Worm (Caenorhabditis elegans) whole organism, L1 larva: ENCODE measurements around the gene col-83.

Source experiments
- C16A3.4 ChIP-seq: fragments of 150-350 bp; optimal IDR thresholded peaks from 2 replicates; lab custom pipeline; 2014; ENCODE audit warnings: missing biosample characterization, missing genetic modification characterization
- alr-1 ChIP-seq: fragments of 200-800 bp; sonication (Bioruptor generic); optimal IDR thresholded peaks from 2 replicates; lab custom pipeline; 2018; ENCODE audit warnings: borderline replicate concordance, mild to moderate bottlenecking, missing genetic modification characterization, missing compliant biosample characterization
- aly-2 ChIP-seq: fragments of 150-350 bp; optimal IDR thresholded peaks from 2 replicates; lab custom pipeline; 2014; ENCODE audit warnings: missing biosample characterization, missing genetic modification characterization
- ama-1 ChIP-seq: fragments of 150-350 bp; optimal IDR thresholded peaks from 2 replicates; lab custom pipeline; 2014
- ceh-82 ChIP-seq, 3 experiments: fragments of 150-350 bp in 1 of 3; sonication (generic microtip) in 2 of 3; optimal IDR thresholded peaks; 2 replicates each; lab custom pipeline; 2014 to 2017; ENCODE audit warnings: missing biosample characterization in 3 of 3, missing genetic modification characterization in 3 of 3
- ces-1 ChIP-seq: fragments of 150-350 bp; optimal IDR thresholded peaks from 2 replicates; lab custom pipeline; 2014; ENCODE audit warnings: missing biosample characterization, missing genetic modification reagents, missing genetic modification characterization
- dpl-1 ChIP-seq, 3 experiments: fragments of 150-350 bp in 2 of 3; sonication (generic microtip) in 1 of 3; optimal IDR thresholded peaks; 2 replicates each; lab custom pipeline; 2014 to 2017; ENCODE audit warnings: missing biosample characterization in 3 of 3, missing genetic modification characterization in 3 of 3, missing genetic modification reagents in 3 of 3
- efl-1 ChIP-seq, 4 experiments: fragments of 150-350 bp; optimal IDR thresholded peaks in 3 of 4; peaks in 1 of 4; 1 replicate in 1 of 4; 2 replicates in 3 of 4; lab custom pipeline; 2014; ENCODE audit warnings: missing biosample characterization in 2 of 4, missing genetic modification characterization in 2 of 4, missing genetic modification reagents in 2 of 4
- egl-13 ChIP-seq: sonication (generic microtip); optimal IDR thresholded peaks from 2 replicates; lab custom pipeline; 2016; ENCODE audit warnings: missing genotype, missing genetic modification reagents, missing genetic modification characterization, missing compliant biosample characterization
- fkh-10 ChIP-seq: sonication (generic microtip); optimal IDR thresholded peaks from 2 replicates; lab custom pipeline; 2017; ENCODE audit warnings: missing biosample characterization, missing genetic modification reagents, missing genetic modification characterization
- fkh-4 ChIP-seq: sonication (generic microtip); optimal IDR thresholded peaks from 2 replicates; lab custom pipeline; 2016; ENCODE audit warnings: missing compliant biosample characterization, missing genetic modification characterization, borderline replicate concordance
- fkh-8 ChIP-seq: sonication (generic microtip); optimal IDR thresholded peaks from 2 replicates; lab custom pipeline; 2016; ENCODE audit warnings: mild to moderate bottlenecking, missing genetic modification characterization, missing compliant biosample characterization
- fos-1 ChIP-seq: fragments of 150-350 bp; optimal IDR thresholded peaks from 2 replicates; lab custom pipeline; 2014; ENCODE audit warnings: missing biosample characterization, missing genetic modification characterization
- grh-1 ChIP-seq: fragments of 200-800 bp; sonication (Bioruptor generic); IDR thresholded peaks from 2 replicates; pipeline ENCODE4 v1.3.6; 2022; ENCODE audit warnings: missing genetic modification reagents, missing genetic modification characterization, missing compliant biosample characterization
- irx-1 ChIP-seq: sonication (generic microtip); optimal IDR thresholded peaks from 2 replicates; lab custom pipeline; 2016; ENCODE audit warnings: missing genetic modification characterization, missing compliant biosample characterization
- isw-1 ChIP-seq: fragments of 200-800 bp; sonication (Bioruptor generic); IDR thresholded peaks from 2 replicates; pipeline ENCODE4 v1.3.6; 2022; ENCODE audit warnings: missing genetic modification characterization, missing compliant biosample characterization
- lin-14 ChIP-seq: fragments of 200-800 bp; sonication (Bioruptor generic); optimal IDR thresholded peaks from 2 replicates; lab custom pipeline; 2018; ENCODE audit warnings: mild to moderate bottlenecking, missing genetic modification characterization, moderate library complexity, missing compliant biosample characterization
- lin-15B ChIP-seq: fragments of 150-350 bp; sonication (generic microtip); optimal IDR thresholded peaks from 3 replicates; lab custom pipeline; 2014; ENCODE audit warnings: missing biosample characterization, missing genetic modification characterization
- lin-35 ChIP-seq, 2 experiments: fragments of 150-350 bp; optimal IDR thresholded peaks; 2 replicates each; lab custom pipeline; 2014; ENCODE audit warnings: missing biosample characterization in 2 of 2, missing genetic modification characterization in 2 of 2, missing genetic modification reagents in 2 of 2
- mef-2 ChIP-seq: fragments of 150-350 bp; optimal IDR thresholded peaks from 2 replicates; lab custom pipeline; 2014; ENCODE audit warnings: missing biosample characterization, missing genetic modification characterization
- nhr-12 ChIP-seq: sonication (generic microtip); optimal IDR thresholded peaks from 2 replicates; lab custom pipeline; 2017; ENCODE audit warnings: missing biosample characterization, missing genetic modification characterization
- nhr-19 ChIP-seq: fragments of 200-800 bp; sonication (Bioruptor generic); conservative IDR thresholded peaks from 2 replicates; pipeline ENCODE4 v1.3.6; 2022; ENCODE audit warnings: missing genetic modification characterization, missing compliant biosample characterization
- nhr-47 ChIP-seq: sonication (generic microtip); optimal IDR thresholded peaks from 2 replicates; lab custom pipeline; 2016; ENCODE audit warnings: mild to moderate bottlenecking, missing genetic modification characterization, moderate library complexity, missing compliant biosample characterization
- nhr-85 ChIP-seq: sonication (generic microtip); peaks from one replicate; lab custom pipeline; 2016; ENCODE audit warnings: missing genetic modification characterization, inconsistent platforms, missing compliant biosample characterization
- nhr-90 ChIP-seq: sonication (generic microtip); optimal IDR thresholded peaks from 2 replicates; lab custom pipeline; 2016; ENCODE audit warnings: mild to moderate bottlenecking, missing genetic modification characterization, missing compliant biosample characterization; ENCODE audit not compliant: poor library complexity
- snpc-4 ChIP-seq: fragments of 150-350 bp; optimal IDR thresholded peaks from 2 replicates; lab custom pipeline; 2014; ENCODE audit warnings: missing biosample characterization, missing genetic modification characterization
- snu-23 ChIP-seq: sonication (generic microtip); optimal IDR thresholded peaks from 2 replicates; lab custom pipeline; 2016; ENCODE audit warnings: missing genetic modification characterization, missing compliant biosample characterization
- swsn-7 ChIP-seq: sonication (generic microtip); optimal IDR thresholded peaks from 2 replicates; lab custom pipeline; 2016; ENCODE audit warnings: missing genetic modification characterization, missing compliant biosample characterization
- tlp-1 ChIP-seq: fragments of 150-350 bp; optimal IDR thresholded peaks from 2 replicates; lab custom pipeline; 2014; ENCODE audit warnings: missing biosample characterization, missing genetic modification characterization
- unc-62 ChIP-seq: fragments of 150-350 bp; optimal IDR thresholded peaks from 2 replicates; lab custom pipeline; 2014; ENCODE audit warnings: missing biosample characterization, missing genetic modification reagents, missing genetic modification characterization
- xbp-1 ChIP-seq: sonication (generic microtip); optimal IDR thresholded peaks from 2 replicates; lab custom pipeline; 2016; ENCODE audit warnings: missing genetic modification characterization, missing compliant biosample characterization
- zip-4 ChIP-seq: fragments of 200-800 bp; sonication (Bioruptor generic); optimal IDR thresholded peaks from 2 replicates; lab custom pipeline; 2018; ENCODE audit warnings: mild to moderate bottlenecking, missing genetic modification characterization, moderate library complexity, missing compliant biosample characterization
- ztf-11 ChIP-seq, 2 experiments: sonication (generic microtip); optimal IDR thresholded peaks; 2 replicates each; lab custom pipeline; 2016 to 2017; ENCODE audit warnings: missing genetic modification characterization in 2 of 2, missing biosample characterization in 1 of 2, missing compliant biosample characterization in 1 of 2

col-83 gene

DNA sequence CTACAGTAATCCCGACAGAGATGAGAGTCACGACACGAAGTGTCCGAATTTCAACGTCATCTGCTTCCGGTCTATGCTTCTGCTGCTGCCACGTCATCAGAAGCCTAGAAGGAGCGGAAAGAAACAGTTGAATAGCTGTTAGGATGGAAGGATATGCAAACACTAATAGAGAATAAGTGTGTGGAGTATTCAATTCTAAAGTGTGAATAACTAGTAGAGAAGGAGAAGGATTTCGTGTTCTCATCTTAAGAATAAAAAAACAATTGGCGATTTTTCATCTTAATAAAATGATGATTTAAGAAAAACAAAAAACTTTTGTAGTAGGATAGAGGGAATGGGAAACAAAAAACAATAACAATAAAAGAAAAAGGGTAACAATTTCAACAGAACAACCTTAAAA, at the start of gene col-83:
col-83 (minus strand) TSS at position 101 of the 400 bp plus-strand sequence.
- no peak for TF ChIP-seq efl-1 (optimal IDR thresholded peaks at IDR 0.05; lab: Kevin White, UChicago)
- TF ChIP-seq efl-1 (GFP tag; optimal IDR thresholded peaks at IDR 0.05 in 1 of 2; lab: Kevin White, UChicago): no peak
- no peak for TF ChIP-seq isw-1 (GFP tag; lab: Robert Waterston, UW)
- TF ChIP-seq snu-23 (GFP tag; lab: Kevin White, UChicago): no peak
- TF ChIP-seq irx-1: no peak
- TF ChIP-seq grh-1 (GFP tag; lab: Robert Waterston, UW): no peak
- no peak for TF ChIP-seq nhr-90 (tag; lab: Kevin White, UChicago)
- no peak for TF ChIP-seq nhr-85 (tag; lab: Kevin White, UChicago)
- no peak for TF ChIP-seq swsn-7 (tag; lab: Kevin White, UChicago)
- TF ChIP-seq lin-15B (tag; lab: Kevin White, UChicago): no peak
- no peak for TF ChIP-seq mef-2 (tag; lab: Kevin White, UChicago)
- no peak for TF ChIP-seq ces-1
- no peak for TF ChIP-seq snpc-4 (tag; lab: Kevin White, UChicago)

DNA sequence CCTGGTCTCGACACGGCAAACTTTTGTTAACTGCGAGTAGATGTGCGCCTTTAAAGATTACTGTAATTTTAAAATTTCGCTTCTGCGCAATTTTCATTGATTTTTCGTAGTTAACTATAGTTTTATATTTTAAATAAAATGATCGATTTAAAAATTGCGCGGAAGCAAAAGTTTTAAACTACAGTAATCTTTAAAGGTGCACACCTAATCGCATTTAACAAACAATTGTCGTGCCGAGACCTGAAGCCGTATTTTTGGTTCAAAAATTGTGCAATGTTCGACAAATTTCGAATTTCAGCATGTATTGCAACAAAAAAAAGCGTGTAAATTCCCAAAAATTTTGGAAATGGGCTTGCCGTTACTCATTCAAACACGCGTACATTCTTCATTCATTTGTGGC, 48.7 kb upstream of the col-83 start:
- TF ChIP-seq C16A3.4 (tag; lab: Kevin White, UChicago): no peak
- no peak for TF ChIP-seq swsn-7 (tag; lab: Kevin White, UChicago)
- TF ChIP-seq ceh-82 (tag; optimal IDR thresholded peaks at IDR 0.05; lab: Kevin White, UChicago): no peak
- TF ChIP-seq tlp-1: no peak
- no peak for TF ChIP-seq lin-15B (tag; lab: Kevin White, UChicago)
- TF ChIP-seq xbp-1: no peak
- TF ChIP-seq unc-62 (GFP tag; lab: Kevin White, UChicago): no peak
- no peak for TF ChIP-seq fkh-4
- no peak for TF ChIP-seq nhr-47 (tag; lab: Kevin White, UChicago)
- no peak for TF ChIP-seq fkh-10 (GFP tag; lab: Kevin White, UChicago)
- TF ChIP-seq dpl-1 (GFP tag; optimal IDR thresholded peaks at IDR 0.05; lab: Kevin White, UChicago): no peak
- TF ChIP-seq nhr-19 (GFP tag; lab: Robert Waterston, UW): no peak
- TF ChIP-seq egl-13 (tag; lab: Kevin White, UChicago): no peak
- TF ChIP-seq nhr-12 (tag; lab: Kevin White, UChicago): no peak
- TF ChIP-seq nhr-90 (tag; lab: Kevin White, UChicago): no peak
- TF ChIP-seq fos-1 (tag; lab: Kevin White, UChicago): no peak
- no peak for TF ChIP-seq ztf-11 (tag; optimal IDR thresholded peaks at IDR 0.05; lab: Kevin White, UChicago)

DNA sequence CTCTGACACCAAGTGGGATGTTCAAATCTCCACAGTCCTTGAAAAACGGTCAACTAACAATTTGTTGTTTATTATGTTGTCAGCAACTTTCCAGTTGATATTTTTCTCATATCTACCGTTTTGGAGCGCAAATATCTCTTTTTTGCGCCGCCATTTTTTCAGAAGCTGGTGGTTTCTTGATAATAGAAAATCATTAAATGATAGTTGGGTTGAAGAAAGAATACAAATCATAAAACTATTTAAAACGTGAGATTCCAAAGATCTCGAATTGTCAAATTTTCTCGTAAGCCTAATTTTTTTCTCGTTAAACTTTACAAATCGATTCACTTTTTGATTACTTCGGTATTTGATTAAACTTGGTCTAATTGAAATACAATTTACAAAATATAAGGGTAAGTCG, 46.6 kb upstream of the col-83 start, which contains the start of gene rpl-42:
rpl-42 (plus strand) TSS at position 301 of the 400 bp plus-strand sequence.
- TF ChIP-seq tlp-1: no peak
- TF ChIP-seq lin-35 (GFP tag; optimal IDR thresholded peaks at IDR 0.05; lab: Kevin White, UChicago): no peak
- TF ChIP-seq, all 84 proteins: peak for 0

DNA sequence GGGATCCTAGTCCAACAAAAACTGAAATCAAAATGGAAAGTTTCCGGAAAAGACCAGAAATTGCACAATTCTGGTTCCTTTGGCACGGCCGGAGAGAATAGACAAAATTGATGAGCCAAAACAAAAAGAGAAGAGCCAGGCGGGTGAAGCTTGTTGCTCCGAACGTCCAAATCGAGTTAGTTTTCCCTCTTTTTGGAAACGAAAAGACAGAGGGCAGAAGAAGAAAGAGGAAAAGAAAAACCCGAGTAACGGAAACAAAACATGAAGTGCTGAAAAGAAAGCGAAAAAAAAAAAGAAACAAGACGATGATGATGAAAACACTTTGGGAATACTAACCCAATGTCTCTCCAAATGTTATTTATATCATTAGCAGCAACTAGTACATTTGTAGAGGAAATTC, 45.8 kb upstream of the col-83 start:
- TF ChIP-seq lin-14: peak; percentile 69
- TF ChIP-seq fkh-10 (GFP tag; lab: Kevin White, UChicago): peak; percentile 75
- no peak for TF ChIP-seq fkh-8 (tag; lab: Kevin White, UChicago)

DNA sequence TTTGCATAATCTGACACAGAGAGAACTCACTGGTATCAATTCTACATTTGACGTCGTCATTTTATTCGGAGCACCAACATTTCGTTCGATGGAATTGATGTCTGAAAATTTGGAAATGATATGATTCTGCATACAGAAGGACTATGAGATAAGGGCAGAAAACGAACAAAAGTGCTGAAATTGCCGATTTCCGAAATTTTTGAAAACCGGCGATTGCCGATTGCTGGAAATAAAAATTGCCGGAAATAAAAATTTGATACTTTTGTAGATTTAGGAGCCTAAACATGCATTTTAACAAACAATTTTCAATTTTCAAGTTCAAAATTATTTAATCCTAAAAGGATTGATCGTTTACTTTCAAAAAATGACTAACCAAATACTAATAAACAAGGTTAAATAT, 43.6 kb upstream of the col-83 start, which contains the start of gene unc-53:
unc-53 (minus strand) TSS at position 101 of the 400 bp plus-strand sequence.
- TF ChIP-seq lin-14: no peak
- TF ChIP-seq fkh-10 (GFP tag; lab: Kevin White, UChicago): no peak
- TF ChIP-seq aly-2: no peak
- no peak for TF ChIP-seq alr-1 (tag; lab: Kevin White, UChicago)
- TF ChIP-seq ama-1 (lab: Kevin White, UChicago): no peak
- no peak for TF ChIP-seq fkh-8 (tag; lab: Kevin White, UChicago)
- no peak for TF ChIP-seq zip-4
